Worm (Caenorhabditis elegans) whole organism, L3 larva: ENCODE results near the gene rps-23.

Source experiments
- aly-2 ChIP-seq: fragments of 150-350 bp; optimal IDR thresholded peaks from 2 replicates; lab custom pipeline; 2014; ENCODE audit warnings: missing biosample characterization, missing genetic modification characterization
- ama-1 ChIP-seq: fragments of 150-350 bp; optimal IDR thresholded peaks from 2 replicates; lab custom pipeline; 2018
- ceh-9 ChIP-seq: sonication (generic microtip); optimal IDR thresholded peaks from 2 replicates; lab custom pipeline; 2018; ENCODE audit warnings: missing biosample characterization, missing genetic modification characterization
- elt-3 ChIP-seq, 3 experiments: fragments of 150-350 bp in 1 of 3; sonication (generic microtip) in 2 of 3; optimal IDR thresholded peaks; 2 replicates in 2 of 3; 4 replicates in 1 of 3; lab custom pipeline; 2014 to 2017; ENCODE audit warnings: missing biosample characterization in 3 of 3, missing genetic modification characterization in 3 of 3
- fos-1 ChIP-seq: fragments of 150-350 bp; optimal IDR thresholded peaks from 2 replicates; lab custom pipeline; 2014; ENCODE audit warnings: missing biosample characterization, missing genetic modification characterization
- jun-1 ChIP-seq: fragments of 150-350 bp; optimal IDR thresholded peaks from 2 replicates; lab custom pipeline; 2014; ENCODE audit warnings: missing biosample characterization, missing genetic modification reagents, missing genetic modification characterization
- lin-15B ChIP-seq: fragments of 150-350 bp; optimal IDR thresholded peaks from 2 replicates; lab custom pipeline; 2014; ENCODE audit warnings: missing biosample characterization, missing genetic modification characterization
- mdl-1 ChIP-seq: fragments of 150-350 bp; optimal IDR thresholded peaks from 2 replicates; lab custom pipeline; 2014; ENCODE audit warnings: missing biosample characterization, missing genetic modification characterization
- nhr-11 ChIP-seq: fragments of 150-350 bp; optimal IDR thresholded peaks from 2 replicates; lab custom pipeline; 2014; ENCODE audit warnings: missing biosample characterization, missing genetic modification characterization
- nhr-12 ChIP-seq: fragments of 150-350 bp; optimal IDR thresholded peaks from 2 replicates; lab custom pipeline; 2014; ENCODE audit warnings: missing biosample characterization, missing genetic modification characterization
- nhr-25 ChIP-seq: sonication (generic microtip); optimal IDR thresholded peaks from 2 replicates; lab custom pipeline; 2017; ENCODE audit warnings: missing biosample characterization, missing genetic modification characterization
- nhr-28 ChIP-seq: fragments of 150-350 bp; optimal IDR thresholded peaks from 2 replicates; lab custom pipeline; 2014; ENCODE audit warnings: missing biosample characterization, missing genetic modification characterization
- nhr-76 ChIP-seq: fragments of 150-350 bp; sonication (generic microtip); optimal IDR thresholded peaks from 5 replicates; lab custom pipeline; 2014; ENCODE audit warnings: missing biosample characterization, missing genetic modification characterization
- tbx-2 ChIP-seq: sonication (generic microtip); optimal IDR thresholded peaks from 2 replicates; lab custom pipeline; 2016; ENCODE audit warnings: mild to moderate bottlenecking, missing genetic modification characterization, missing compliant biosample characterization

DNA sequence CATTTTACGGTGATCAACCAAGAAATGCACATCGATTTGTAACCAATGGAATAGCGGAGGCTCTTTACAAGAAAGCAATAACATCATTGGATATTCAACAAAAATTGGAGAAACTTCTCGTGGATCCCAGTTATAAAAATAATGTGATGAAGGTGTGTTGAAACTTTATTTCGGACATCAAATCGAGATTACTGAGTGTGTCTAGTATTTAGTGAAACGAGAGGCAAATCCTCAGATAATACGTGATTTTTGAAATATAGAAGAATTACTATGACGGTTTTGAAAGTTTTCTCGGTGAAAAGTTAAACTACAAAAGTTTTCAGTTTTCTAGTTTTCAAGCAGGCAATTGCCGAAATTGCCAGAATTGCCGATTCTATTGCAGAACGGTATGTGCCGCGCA lies 40.9 kb upstream of the rps-23 start:
- TF ChIP-seq elt-3 (tag; optimal IDR thresholded peaks at IDR 0.05; lab: Kevin White, UChicago) (no peak), nhr-11 (tag; lab: Kevin White, UChicago) (no peak), fos-1 (tag; lab: Kevin White, UChicago) (no peak), ama-1 (no peak), lin-15B (tag; lab: Kevin White, UChicago) (no peak), tbx-2 (no peak), nhr-76 (tag; lab: Kevin White, UChicago) (no peak), ceh-9 (no peak), mdl-1 (tag; lab: Kevin White, UChicago) (no peak), nhr-12 (no peak), aly-2 (tag; lab: Kevin White, UChicago) (no peak), nhr-25 (tag; lab: Kevin White, UChicago) (no peak), nhr-28 (tag; lab: Kevin White, UChicago) (no peak), jun-1 (tag; lab: Kevin White, UChicago) (no peak)
